Fruit fly (Drosophila melanogaster) whole organism, prepupa: ENCODE results near the gene CG43675.
A peak's percentile ranks its signal among the peaks of the same experiment; 100 is the strongest.

Experiments used
- Blimp-1 ChIP-seq: fragments of 200-800 bp; sonication (Bioruptor generic); optimal IDR thresholded peaks from 3 replicates; lab custom pipeline; 2017; ENCODE audit warnings: missing biosample characterization, missing genetic modification characterization, mild to moderate bottlenecking, moderate library complexity, missing genetic modification reagents
- CG10669 ChIP-seq: fragments of 200-800 bp; sonication (Bioruptor generic); optimal IDR thresholded peaks from 3 replicates; lab custom pipeline; 2018; ENCODE audit warnings: missing biosample characterization, mild to moderate bottlenecking, missing genetic modification characterization, moderate library complexity
- CG11762 ChIP-seq: fragments of 200-800 bp; sonication (Bioruptor generic); optimal IDR thresholded peaks from 3 replicates; lab custom pipeline; 2016; ENCODE audit warnings: missing biosample characterization, missing genetic modification characterization; ENCODE audit not compliant: insufficient read depth
- CG11902 ChIP-seq: fragments of 200-800 bp; sonication (Bioruptor generic); optimal IDR thresholded peaks from 3 replicates; lab custom pipeline; 2016; ENCODE audit warnings: missing biosample characterization, missing genetic modification characterization
- CG15336 ChIP-seq: fragments of 200-800 bp; sonication (Bioruptor generic); IDR thresholded peaks from 2 replicates; pipeline ENCODE4 v1.3.6; 2022; ENCODE audit warnings: missing biosample characterization, missing genetic modification characterization
- CG16779 ChIP-seq: fragments of 200-800 bp; sonication (Bioruptor generic); optimal IDR thresholded peaks from 3 replicates; lab custom pipeline; 2017; ENCODE audit warnings: missing biosample characterization, mild to moderate bottlenecking, missing genetic modification characterization
- CG31627 ChIP-seq: fragments of 200-800 bp; sonication (Bioruptor generic); optimal IDR thresholded peaks from 3 replicates; lab custom pipeline; 2016; ENCODE audit warnings: missing biosample characterization, missing genetic modification characterization
- CG34406 ChIP-seq: fragments of 200-800 bp; sonication (Bioruptor generic); optimal IDR thresholded peaks from 3 replicates; lab custom pipeline; 2016; ENCODE audit warnings: missing biosample characterization, missing genetic modification characterization
- CG3919 ChIP-seq: fragments of 200-800 bp; sonication (Bioruptor generic); optimal IDR thresholded peaks from 3 replicates; lab custom pipeline; 2016; ENCODE audit warnings: missing biosample characterization, missing genetic modification characterization
- CG6163 ChIP-seq: fragments of 200-800 bp; sonication (Bioruptor generic); IDR thresholded peaks from 3 replicates; pipeline ENCODE4 v1.3.6; 2022; ENCODE audit warnings: missing biosample characterization, missing genetic modification characterization
- CG6276 ChIP-seq: fragments of 200-800 bp; sonication (Bioruptor generic); optimal IDR thresholded peaks from 2 replicates; lab custom pipeline; 2017; ENCODE audit warnings: missing biosample characterization, mild to moderate bottlenecking, missing genetic modification characterization
- CG6808 ChIP-seq: fragments of 200-800 bp; sonication (Bioruptor generic); optimal IDR thresholded peaks from 3 replicates; lab custom pipeline; 2017; ENCODE audit warnings: missing biosample characterization, missing genetic modification characterization, mild to moderate bottlenecking, moderate library complexity, missing genetic modification reagents
- CG8119 ChIP-seq: fragments of 200-800 bp; sonication (Bioruptor generic); IDR thresholded peaks from 3 replicates; pipeline ENCODE4 v1.3.6; 2022; ENCODE audit warnings: missing biosample characterization, missing genetic modification characterization
- CG8319 ChIP-seq: fragments of 200-800 bp; sonication (Bioruptor generic); optimal IDR thresholded peaks from 3 replicates; lab custom pipeline; 2016; ENCODE audit warnings: missing biosample characterization, missing genetic modification characterization
- Eip75B ChIP-seq: fragments of 200-800 bp; sonication (Bioruptor generic); optimal IDR thresholded peaks from 3 replicates; lab custom pipeline; 2016; ENCODE audit warnings: missing biosample characterization, missing genetic modification characterization
- Eip78C ChIP-seq: fragments of 200-800 bp; sonication (Bioruptor generic); peaks from one replicate; lab custom pipeline; 2016; ENCODE audit warnings: missing biosample characterization, missing genetic modification characterization
- Eip93F ChIP-seq: fragments of 200-800 bp; sonication (Bioruptor generic); optimal IDR thresholded peaks from 2 replicates; lab custom pipeline; 2016; ENCODE audit warnings: missing biosample characterization, mild to moderate bottlenecking, missing genetic modification characterization
- Ets96B ChIP-seq: fragments of 200-800 bp; optimal IDR thresholded peaks from 2 replicates; lab custom pipeline; 2019; ENCODE audit warnings: missing biosample characterization, mild to moderate bottlenecking, missing genetic modification characterization, moderate library complexity
- Gug ChIP-seq: fragments of 200-800 bp; sonication (Bioruptor generic); IDR thresholded peaks from 2 replicates; pipeline ENCODE4 v1.3.6; 2022; ENCODE audit warnings: missing biosample characterization, missing genetic modification characterization
- Hr39 ChIP-seq: fragments of 200-800 bp; sonication (Bioruptor generic); optimal IDR thresholded peaks from 2 replicates; lab custom pipeline; 2016; ENCODE audit warnings: missing biosample characterization, missing genetic modification characterization
- Hr4 ChIP-seq: fragments of 200-800 bp; sonication (Bioruptor generic); optimal IDR thresholded peaks from 3 replicates; lab custom pipeline; 2016; ENCODE audit warnings: missing biosample characterization, missing genetic modification characterization
- Lpt ChIP-seq: fragments of 200-800 bp; sonication (Bioruptor generic); optimal IDR thresholded peaks from 3 replicates; lab custom pipeline; 2016; ENCODE audit warnings: missing biosample characterization, missing genetic modification characterization
- Met ChIP-seq: fragments of 200-800 bp; sonication (Bioruptor generic); optimal IDR thresholded peaks from 3 replicates; lab custom pipeline; 2016; ENCODE audit warnings: missing biosample characterization, missing genetic modification characterization
- OdsH ChIP-seq: fragments of 200-800 bp; sonication (Bioruptor generic); optimal IDR thresholded peaks from 3 replicates; lab custom pipeline; 2016; ENCODE audit warnings: missing biosample characterization, missing genetic modification characterization
- Sox102F ChIP-seq: fragments of 200-800 bp; sonication (Bioruptor generic); optimal IDR thresholded peaks from 2 replicates; lab custom pipeline; 2016; ENCODE audit warnings: missing biosample characterization, mild to moderate bottlenecking, missing genetic modification characterization
- cyc ChIP-seq: fragments of 200-800 bp; sonication (Bioruptor generic); optimal IDR thresholded peaks from 3 replicates; lab custom pipeline; 2016; ENCODE audit warnings: missing biosample characterization, missing genetic modification characterization
- eg ChIP-seq: fragments of 200-800 bp; sonication (Bioruptor generic); IDR thresholded peaks from 3 replicates; pipeline ENCODE4 v1.3.6; 2022; ENCODE audit warnings: missing biosample characterization, missing genetic modification characterization
- net ChIP-seq: fragments of 200-800 bp; sonication (Bioruptor generic); optimal IDR thresholded peaks from 3 replicates; lab custom pipeline; 2016; ENCODE audit warnings: missing biosample characterization, missing genetic modification characterization
- svp ChIP-seq: fragments of 200-800 bp; sonication (Bioruptor generic); peaks from one replicate; lab custom pipeline; 2016; ENCODE audit warnings: missing biosample characterization, missing genetic modification characterization
- topi ChIP-seq: fragments of 200-800 bp; sonication (Bioruptor generic); optimal IDR thresholded peaks from 3 replicates; lab custom pipeline; 2016; ENCODE audit warnings: missing biosample characterization, missing genetic modification characterization
- vri ChIP-seq: fragments of 200-800 bp; sonication (Bioruptor generic); optimal IDR thresholded peaks from 3 replicates; lab custom pipeline; 2016; ENCODE audit warnings: missing biosample characterization, mild to moderate bottlenecking, missing genetic modification characterization

The CG43675 gene

DNA sequence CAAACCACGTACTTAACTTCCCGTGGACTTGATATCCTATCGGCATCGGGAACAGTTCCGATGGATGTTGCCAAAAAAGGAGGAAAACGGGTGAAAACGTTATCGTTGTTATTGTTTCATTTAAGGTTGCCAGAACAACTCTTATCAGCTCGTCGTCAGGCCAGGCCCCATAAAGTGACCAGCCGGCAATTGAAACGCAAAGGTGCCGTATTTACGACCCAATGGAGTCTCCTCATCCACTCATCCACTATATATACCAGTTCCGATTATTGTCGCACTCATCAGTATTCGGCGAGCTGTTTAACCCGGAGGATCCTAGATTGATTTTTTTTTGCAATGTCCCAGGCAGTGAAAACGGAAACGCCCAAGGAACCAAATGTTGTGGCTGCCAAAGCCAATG lies 9.8 kb downstream of the CG43675 start, which contains the start of gene Srr:
TSS of gene Srr (plus strand) at position 278 of the 400 bp plus-strand sequence.
- no peak for TF ChIP-seq CG8319
- TF ChIP-seq CG15336 (GFP tag; lab: Robert Waterston, UW), result no peak
- TF ChIP-seq svp (GFP tag; lab: Kevin White, UChicago), result peak; percentile 94
- TF ChIP-seq eg (GFP tag; lab: Robert Waterston, UW), result no peak

DNA sequence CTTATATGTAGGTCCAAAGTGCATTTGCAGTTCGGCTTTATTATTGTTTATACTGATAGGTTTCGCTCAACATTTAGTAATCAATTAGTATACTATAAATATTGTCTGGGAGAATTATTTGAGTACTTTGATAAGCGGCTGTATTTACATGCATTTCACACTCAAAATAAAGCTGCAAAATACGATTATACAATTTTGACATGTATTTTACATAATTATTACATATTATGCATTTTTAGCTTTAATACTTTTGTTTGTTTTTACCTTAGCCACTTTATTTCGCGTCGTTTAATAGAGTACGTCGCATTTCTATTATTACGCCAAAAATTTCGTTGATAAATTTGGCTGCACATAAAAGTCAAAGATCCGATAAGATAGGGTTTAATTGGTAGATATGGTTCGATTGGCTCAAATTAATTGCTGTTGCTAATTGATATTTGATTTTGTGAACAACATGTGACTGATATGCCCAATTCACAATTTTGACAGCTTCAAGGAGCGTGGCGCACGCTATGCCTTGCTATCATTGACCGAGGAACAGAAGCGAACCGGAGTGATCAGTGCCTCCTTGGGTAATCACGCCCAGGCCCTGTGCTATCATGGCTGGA lies 10.7 kb downstream of the CG43675 start:
- TF ChIP-seq CG6808 (GFP tag; lab: Kevin White, UChicago), result peak; percentile 2
- TF ChIP-seq vri (GFP tag; lab: Kevin White, UChicago), result peak; percentile 76
- no peak for TF ChIP-seq CG15336 (GFP tag; lab: Robert Waterston, UW)
- no peak for TF ChIP-seq CG3919 (GFP tag; lab: Kevin White, UChicago)
- peak; percentile 39 for TF ChIP-seq Eip78C (GFP tag; lab: Kevin White, UChicago)
- TF ChIP-seq Eip93F (GFP tag; lab: Kevin White, UChicago), result peak; percentile 32
- no peak for TF ChIP-seq CG34406 (GFP tag; lab: Kevin White, UChicago)

dm6 chr3R:9370413-9370812 lies 15.1 kb downstream of the CG43675 start:
- TF ChIP-seq Lpt (GFP tag; lab: Kevin White, UChicago) (no peak), CG11902 (GFP tag; lab: Kevin White, UChicago) (no peak), CG8119 (peak; percentile 58; the same call in 2 of the 3 replicates), CG11762 (GFP tag; lab: Kevin White, UChicago) (no peak), Eip78C (GFP tag; lab: Kevin White, UChicago) (peak; percentile 71), Hr39 (GFP tag; lab: Kevin White, UChicago) (peak; percentile 29), cyc (GFP tag; lab: Kevin White, UChicago) (peak; percentile 21), CG31627 (GFP tag; lab: Kevin White, UChicago) (peak; percentile 13), Hr4 (peak; percentile 50), OdsH (GFP tag; lab: Kevin White, UChicago) (no peak), CG6276 (peak; percentile 36), CG16779 (tag; lab: Kevin White, UChicago) (no peak), CG3919 (GFP tag; lab: Kevin White, UChicago) (peak; percentile 5), Sox102F (no peak), net (peak; percentile 11), topi (GFP tag; lab: Kevin White, UChicago) (peak; percentile 7), Met (GFP tag; lab: Kevin White, UChicago) (peak; percentile 30), CG6163 (no peak), Eip75B (GFP tag; lab: Kevin White, UChicago) (no peak), CG15336 (GFP tag; lab: Robert Waterston, UW) (peak; percentile 53; the same call in 1 of the 2 replicates), CG6808 (GFP tag; lab: Kevin White, UChicago) (no peak)
- TF ChIP-seq, all 60 proteins: peak for 12

dm6 chr3R:9376789-9377188 lies 21.5 kb downstream of the CG43675 start:
- TF ChIP-seq Lpt (GFP tag; lab: Kevin White, UChicago) (no peak), CG34406 (GFP tag; lab: Kevin White, UChicago) (no peak), Blimp-1 (GFP tag; lab: Kevin White, UChicago) (no peak), Gug (GFP tag; lab: Robert Waterston, UW) (no peak), CG6808 (GFP tag; lab: Kevin White, UChicago) (no peak), Ets96B (tag; lab: Kevin White, UChicago) (no peak), CG3919 (GFP tag; lab: Kevin White, UChicago) (no peak), CG10669 (GFP tag; lab: Kevin White, UChicago) (no peak), Eip78C (GFP tag; lab: Kevin White, UChicago) (no peak)
- TF ChIP-seq, all 60 proteins: peak for 0
